Fruit fly (Drosophila melanogaster) whole organism, embryonic: ENCODE measurements around the gene CG8379.
A peak's percentile ranks its signal among the peaks of the same experiment; 100 is the strongest.

ENCODE experiments used
- CG10209 ChIP-seq: fragments of 200-800 bp; sonication (Bioruptor generic); optimal IDR thresholded peaks from 3 replicates; lab custom pipeline; 2017; ENCODE audit warnings: missing biosample characterization, mild to moderate bottlenecking, missing genetic modification characterization, missing genetic modification reagents
- CG1024 ChIP-seq: fragments of 200-800 bp; sonication (Bioruptor generic); IDR thresholded peaks from 2 replicates; pipeline ENCODE4 v1.3.6; 2022; ENCODE audit warnings: missing biosample characterization, missing genetic modification characterization
- CG10366 ChIP-seq: fragments of 200-800 bp; sonication (Bioruptor generic); IDR thresholded peaks from 2 replicates; pipeline ENCODE4 v1.3.6; 2022; ENCODE audit warnings: missing biosample characterization, missing genetic modification characterization
- CG12104 ChIP-seq: fragments of 200-800 bp; sonication (Bioruptor generic); optimal IDR thresholded peaks from 3 replicates; lab custom pipeline; 2016; ENCODE audit warnings: missing biosample characterization, missing genetic modification characterization
- CG1233 ChIP-seq: fragments of 200-800 bp; sonication (Bioruptor generic); optimal IDR thresholded peaks from 4 replicates; lab custom pipeline; 2018; ENCODE audit warnings: missing biosample characterization, mild to moderate bottlenecking, missing genetic modification characterization
- CG14667 ChIP-seq: fragments of 200-800 bp; sonication (Bioruptor generic); IDR thresholded peaks from 2 replicates; pipeline ENCODE4 v1.3.6; 2022; ENCODE audit warnings: missing biosample characterization, missing genetic modification characterization
- CG17186 ChIP-seq: fragments of 200-800 bp; sonication (Bioruptor generic); optimal IDR thresholded peaks from 3 replicates; lab custom pipeline; 2017; ENCODE audit warnings: missing biosample characterization, missing genetic modification reagents, missing genetic modification characterization
- CG17359 ChIP-seq: fragments of 200-800 bp; sonication (Bioruptor generic); optimal IDR thresholded peaks from 3 replicates; lab custom pipeline; 2018; ENCODE audit warnings: missing biosample characterization, mild to moderate bottlenecking, missing genetic modification characterization, moderate library complexity
- CG17568 ChIP-seq: fragments of 200-800 bp; sonication (Bioruptor generic); optimal IDR thresholded peaks from 2 replicates; lab custom pipeline; 2018; ENCODE audit warnings: missing biosample characterization, mild to moderate bottlenecking, missing genetic modification characterization, moderate library complexity
- CG18262 ChIP-seq: fragments of 200-800 bp; optimal IDR thresholded peaks from 3 replicates; lab custom pipeline; 2019; ENCODE audit warnings: missing biosample characterization, mild to moderate bottlenecking, missing genetic modification characterization, moderate library complexity
- CG18476 ChIP-seq: fragments of 200-800 bp; sonication (Bioruptor generic); optimal IDR thresholded peaks from 2 replicates; lab custom pipeline; 2016; ENCODE audit warnings: missing biosample characterization, mild to moderate bottlenecking, missing genetic modification characterization
- CG2875 ChIP-seq: fragments of 200-800 bp; sonication (Bioruptor generic); optimal IDR thresholded peaks from 2 replicates; lab custom pipeline; 2017; ENCODE audit warnings: missing biosample characterization, mild to moderate bottlenecking, missing genetic modification characterization, missing genetic modification reagents
- CG31388 ChIP-seq: fragments of 200-800 bp; sonication (Bioruptor generic); optimal IDR thresholded peaks from 2 replicates; lab custom pipeline; 2016; ENCODE audit warnings: missing biosample characterization, missing genetic modification characterization
- CG6765 ChIP-seq: fragments of 200-800 bp; sonication (Bioruptor generic); optimal IDR thresholded peaks from 3 replicates; lab custom pipeline; 2017; ENCODE audit warnings: missing biosample characterization, mild to moderate bottlenecking, missing genetic modification characterization
- CG8089 ChIP-seq: fragments of 200-800 bp; sonication (Bioruptor generic); optimal IDR thresholded peaks from 3 replicates; lab custom pipeline; 2016; ENCODE audit warnings: missing biosample characterization, missing genetic modification characterization
- CG8944 ChIP-seq: fragments of 200-800 bp; sonication (Bioruptor generic); optimal IDR thresholded peaks from 3 replicates; lab custom pipeline; 2016; ENCODE audit warnings: missing biosample characterization, missing genetic modification characterization
- CoRest ChIP-seq: fragments of 200-800 bp; sonication (Bioruptor generic); optimal IDR thresholded peaks from 3 replicates; lab custom pipeline; 2018; ENCODE audit warnings: missing biosample characterization, mild to moderate bottlenecking, missing genetic modification characterization, moderate library complexity
- Dref ChIP-seq: fragments of 200-800 bp; sonication (Bioruptor generic); IDR thresholded peaks from 2 replicates; pipeline ENCODE4 v1.3.6; 2022; ENCODE audit warnings: missing biosample characterization, missing genetic modification characterization
- Drgx ChIP-seq: fragments of 200-800 bp; sonication (Bioruptor generic); IDR thresholded peaks from 2 replicates; pipeline ENCODE4 v1.3.6; 2022; ENCODE audit warnings: missing biosample characterization, missing genetic modification characterization
- Elba2 ChIP-seq: fragments of 200-800 bp; sonication (Bioruptor generic); optimal IDR thresholded peaks from 3 replicates; lab custom pipeline; 2016; ENCODE audit warnings: missing biosample characterization, missing genetic modification characterization
- Fer1 ChIP-seq: fragments of 200-800 bp; sonication (Bioruptor generic); optimal IDR thresholded peaks from 2 replicates; lab custom pipeline; 2017; ENCODE audit warnings: missing biosample characterization, mild to moderate bottlenecking, missing genetic modification characterization
- GATAe ChIP-seq: fragments of 200-800 bp; sonication (Bioruptor generic); conservative IDR thresholded peaks from 2 replicates; pipeline ENCODE4 v1.3.6; 2022; ENCODE audit warnings: missing biosample characterization, missing genetic modification characterization
- Gsc ChIP-seq: fragments of 200-800 bp; sonication (Bioruptor generic); IDR thresholded peaks from 2 replicates; pipeline ENCODE4 v1.3.6; 2022; ENCODE audit warnings: missing biosample characterization, missing genetic modification characterization
- H2.0 ChIP-seq: fragments of 200-800 bp; sonication (Bioruptor generic); IDR thresholded peaks from 2 replicates; pipeline ENCODE4 v1.3.6; 2022; ENCODE audit warnings: missing biosample characterization, missing genetic modification characterization
- HLH3B ChIP-seq: fragments of 200-800 bp; sonication (Bioruptor generic); IDR thresholded peaks from 2 replicates; pipeline ENCODE4 v1.3.6; 2022; ENCODE audit warnings: missing biosample characterization, missing genetic modification characterization
- Hand ChIP-seq: fragments of 200-800 bp; sonication (Bioruptor generic); optimal IDR thresholded peaks from 2 replicates; lab custom pipeline; 2017; ENCODE audit warnings: mild to moderate bottlenecking, missing biosample characterization, missing genetic modification reagents, missing genetic modification characterization
- Hsf ChIP-seq: fragments of 200-800 bp; sonication (Bioruptor generic); optimal IDR thresholded peaks from 3 replicates; lab custom pipeline; 2016; ENCODE audit warnings: missing biosample characterization, missing genetic modification characterization
- Meics ChIP-seq: fragments of 200-800 bp; sonication (Bioruptor generic); optimal IDR thresholded peaks from 2 replicates; lab custom pipeline; 2017; ENCODE audit warnings: missing biosample characterization, mild to moderate bottlenecking, missing genetic modification characterization
- NK7.1 ChIP-seq: fragments of 200-800 bp; sonication (Bioruptor generic); optimal IDR thresholded peaks from 3 replicates; lab custom pipeline; 2016; ENCODE audit warnings: missing biosample characterization, missing genetic modification characterization
- Optix ChIP-seq: fragments of 200-800 bp; sonication (Bioruptor generic); IDR thresholded peaks from 3 replicates; pipeline ENCODE4 v1.3.6; 2022; ENCODE audit warnings: missing biosample characterization, missing genetic modification characterization
- Sin3A ChIP-seq: fragments of >200 bp; optimal IDR thresholded peaks from 2 replicates; lab custom pipeline; 2018
- Stat92E ChIP-seq, 3 experiments: fragments of >200 bp in 2 of 3; fragments of 200-800 bp in 1 of 3; sonication (Bioruptor generic) in 1 of 3; optimal IDR thresholded peaks; 2 replicates each; lab custom pipeline; 2017 to 2019; ENCODE audit warnings: missing biosample characterization in 3 of 3, missing genetic modification characterization in 3 of 3, mild to moderate bottlenecking in 1 of 3, moderate library complexity in 1 of 3
- al ChIP-seq: fragments of 200-800 bp; sonication (Bioruptor generic); IDR thresholded peaks from 2 replicates; pipeline ENCODE4 v1.3.6; 2022; ENCODE audit warnings: missing biosample characterization, missing genetic modification characterization
- ara ChIP-seq: fragments of 200-800 bp; sonication (Bioruptor generic); IDR thresholded peaks from 2 replicates; pipeline ENCODE4 v1.3.6; 2022; ENCODE audit warnings: missing biosample characterization, missing genetic modification characterization
- az2 ChIP-seq: fragments of 200-800 bp; sonication (Bioruptor generic); optimal IDR thresholded peaks from 3 replicates; lab custom pipeline; 2016; ENCODE audit warnings: missing biosample characterization, missing genetic modification characterization
- crc ChIP-seq: fragments of 200-800 bp; sonication (Bioruptor generic); optimal IDR thresholded peaks from 2 replicates; lab custom pipeline; 2016; ENCODE audit warnings: missing biosample characterization, missing genetic modification characterization
- da ChIP-seq: fragments of 200-800 bp; sonication (Bioruptor generic); optimal IDR thresholded peaks from 2 replicates; lab custom pipeline; 2016; ENCODE audit warnings: missing biosample characterization, missing genetic modification characterization
- ems ChIP-seq: fragments of 200-800 bp; sonication (Bioruptor generic); optimal IDR thresholded peaks from 3 replicates; lab custom pipeline; 2016; ENCODE audit warnings: missing biosample characterization, missing genetic modification characterization
- grau ChIP-seq: fragments of 200-800 bp; optimal IDR thresholded peaks from 3 replicates; lab custom pipeline; 2019; ENCODE audit warnings: missing biosample characterization, mild to moderate bottlenecking, missing genetic modification characterization, moderate library complexity
- gsb-n ChIP-seq: fragments of 200-800 bp; sonication (Bioruptor generic); optimal IDR thresholded peaks from 3 replicates; lab custom pipeline; 2018; ENCODE audit warnings: missing biosample characterization, mild to moderate bottlenecking, missing genetic modification characterization
- kni ChIP-seq: fragments of 200-800 bp; sonication (Bioruptor generic); optimal IDR thresholded peaks from 3 replicates; lab custom pipeline; 2017; ENCODE audit warnings: mild to moderate bottlenecking, missing biosample characterization, missing genetic modification reagents, missing genetic modification characterization
- knrl ChIP-seq: fragments of 200-800 bp; sonication (Bioruptor generic); IDR thresholded peaks from 3 replicates; pipeline ENCODE4 v1.3.6; 2022; ENCODE audit warnings: missing biosample characterization, missing genetic modification characterization; ENCODE audit not compliant: partially characterized antibody
- scrt ChIP-seq: fragments of 200-800 bp; sonication (Bioruptor generic); optimal IDR thresholded peaks from 2 replicates; lab custom pipeline; 2018; ENCODE audit warnings: missing biosample characterization, mild to moderate bottlenecking, missing genetic modification characterization, moderate library complexity
- sd ChIP-seq: fragments of 200-800 bp; sonication (Bioruptor generic); optimal IDR thresholded peaks from 3 replicates; lab custom pipeline; 2018; ENCODE audit warnings: missing biosample characterization, mild to moderate bottlenecking, missing genetic modification characterization, moderate library complexity
- sim ChIP-seq: fragments of 200-800 bp; sonication (Bioruptor generic); IDR thresholded peaks from 2 replicates; pipeline ENCODE4 v1.3.6; 2022; ENCODE audit warnings: missing biosample characterization, missing genetic modification characterization
- ssp ChIP-seq: fragments of 200-800 bp; sonication (Bioruptor generic); IDR thresholded peaks from 2 replicates; pipeline ENCODE4 v1.3.6; 2022; ENCODE audit warnings: missing biosample characterization, missing genetic modification characterization
- tgo ChIP-seq: fragments of 200-800 bp; sonication (Bioruptor generic); IDR thresholded peaks from 3 replicates; pipeline ENCODE4 v1.3.6; 2022; ENCODE audit warnings: missing biosample characterization, missing genetic modification characterization
- tna ChIP-seq: fragments of 200-800 bp; sonication (Bioruptor generic); IDR thresholded peaks from 2 replicates; pipeline ENCODE4 v1.3.6; 2022; ENCODE audit warnings: missing biosample characterization, missing genetic modification characterization; ENCODE audit not compliant: partially characterized antibody
- vfl ChIP-seq: fragments of 200-800 bp; sonication (Bioruptor generic); optimal IDR thresholded peaks from 2 replicates; lab custom pipeline; 2016; ENCODE audit warnings: missing biosample characterization, missing genetic modification characterization
- z ChIP-seq: fragments of 200-800 bp; sonication (Bioruptor generic); IDR thresholded peaks from 3 replicates; pipeline ENCODE4 v1.3.6; 2022; ENCODE audit warnings: missing biosample characterization, missing genetic modification characterization

CG8379 gene

DNA sequence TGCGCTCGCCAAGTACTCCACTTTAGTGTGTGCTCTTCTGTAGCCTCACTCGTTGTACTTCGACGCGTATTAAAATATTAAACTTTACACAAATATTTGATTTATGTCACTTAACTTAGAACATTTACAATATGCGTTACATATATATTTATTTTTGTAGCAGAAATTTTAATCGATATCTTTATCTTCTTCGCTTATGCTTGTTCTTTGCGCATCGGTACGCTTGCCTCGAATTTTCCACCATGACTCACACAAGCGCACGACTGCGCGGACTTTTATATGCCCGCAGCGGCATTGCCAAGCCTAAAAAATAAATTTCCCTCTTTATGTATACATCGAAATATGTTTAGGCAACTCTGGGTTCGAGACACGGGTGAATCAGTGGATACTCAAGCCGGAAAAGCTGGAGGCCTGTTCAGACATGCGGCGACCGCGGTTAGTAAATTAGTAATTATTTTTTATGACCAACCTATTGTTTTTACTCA is 3.7 kb upstream of the CG8379 start, which contains the start of gene aqz (continued):
- TF ChIP-seq gsb-n (tag; lab: Kevin White, UChicago): peak; percentile 59
- peak; percentile 45 for TF ChIP-seq Hsf (GFP tag; lab: Kevin White, UChicago)
- TF ChIP-seq Sin3A (lab: Kevin White, UChicago): peak; percentile 48
- TF ChIP-seq H2.0 (GFP tag; lab: Robert Waterston, UW): no peak
- peak; percentile 68 for TF ChIP-seq CG1233 (GFP tag; lab: Kevin White, UChicago)
- TF ChIP-seq CG2875 (GFP tag; lab: Kevin White, UChicago): no peak
- TF ChIP-seq HLH3B: peak; percentile 56; the same call in 1 of the 2 replicates
- TF ChIP-seq kni (GFP tag; lab: Kevin White, UChicago): peak; percentile 70
- peak; percentile 74 for TF ChIP-seq Dref
- peak; percentile 69 for TF ChIP-seq Fer1
- TF ChIP-seq sim (GFP tag; lab: Robert Waterston, UW): 0 out of 2 replicates have a peak, but pooled peaks have one; percentile 36
- TF ChIP-seq Stat92E (GFP tag; optimal IDR thresholded peaks at IDR 0.05; lab: Kevin White, UChicago): peak in 1 of 3 experiments; percentile 90
- no peak for TF ChIP-seq CG14667 (GFP tag; lab: Robert Waterston, UW)
- TF ChIP-seq CG18262 (tag; lab: Kevin White, UChicago): peak; percentile 52
- TF ChIP-seq ara (GFP tag; lab: Robert Waterston, UW): peak; percentile 70
- TF ChIP-seq NK7.1 (GFP tag; lab: Kevin White, UChicago): peak; percentile 21
- peak; percentile 68 for TF ChIP-seq CG17568
- TF ChIP-seq Meics (GFP tag; lab: Kevin White, UChicago): peak; percentile 33
- TF ChIP-seq vfl (GFP tag; lab: Kevin White, UChicago): peak; percentile 55
- no peak for TF ChIP-seq Gsc
- TF ChIP-seq sd (tag; lab: Kevin White, UChicago): peak; percentile 78
- peak; percentile 69 for TF ChIP-seq CG17186 (GFP tag; lab: Kevin White, UChicago)
- peak; percentile 15 for TF ChIP-seq Hand (GFP tag; lab: Kevin White, UChicago)
- 0 out of 2 replicates have a peak, but pooled peaks have one; percentile 25 for TF ChIP-seq al
- no peak for TF ChIP-seq GATAe (GFP tag; lab: Robert Waterston, UW)
- no peak for TF ChIP-seq Optix (GFP tag; lab: Robert Waterston, UW)
- peak; percentile 57 for TF ChIP-seq Drgx (GFP tag; lab: Robert Waterston, UW)
- TF ChIP-seq ssp (GFP tag; lab: Robert Waterston, UW): peak; percentile 92
- TF ChIP-seq CG1024: peak; percentile 77
- TF ChIP-seq CG8089 (GFP tag; lab: Kevin White, UChicago): peak; percentile 22
- TF ChIP-seq ems: peak; percentile 74
- peak; percentile 70 for TF ChIP-seq CG6765 (GFP tag; lab: Kevin White, UChicago)
- peak; percentile 31 for TF ChIP-seq Elba2
- TF ChIP-seq z: peak; percentile 21; the same call in 1 of the 3 replicates
- TF ChIP-seq CoRest (tag; lab: Kevin White, UChicago): peak; percentile 62
- peak; percentile 36; the same call in 1 of the 2 replicates for TF ChIP-seq tna (GFP tag; lab: Robert Waterston, UW)
- TF ChIP-seq CG31388 (GFP tag; lab: Kevin White, UChicago): no peak
- TF ChIP-seq CG17359 (tag; lab: Kevin White, UChicago): peak; percentile 57
- TF ChIP-seq CG18476 (GFP tag; lab: Kevin White, UChicago): peak; percentile 3
- no peak for TF ChIP-seq crc (GFP tag; lab: Kevin White, UChicago)
- TF ChIP-seq CG10366 (GFP tag; lab: Robert Waterston, UW): no peak
- peak; percentile 55 for TF ChIP-seq grau (tag; lab: Kevin White, UChicago)
- peak; percentile 35; the same call in 2 of the 3 replicates for TF ChIP-seq tgo (GFP tag; lab: Robert Waterston, UW)
- no peak for TF ChIP-seq CG12104 (GFP tag; lab: Kevin White, UChicago)
- TF ChIP-seq az2: peak; percentile 35
- TF ChIP-seq knrl (GFP tag; lab: Robert Waterston, UW): peak; percentile 63
- peak; percentile 74 for TF ChIP-seq scrt (GFP tag; lab: Kevin White, UChicago)
- TF ChIP-seq CG10209: peak; percentile 16
- TF ChIP-seq CG8944 (GFP tag; lab: Kevin White, UChicago): peak; percentile 51
- peak; percentile 46 for TF ChIP-seq da (GFP tag; lab: Kevin White, UChicago)
